Worm (Caenorhabditis elegans): ENCODE measurements around the gene cbp-1.

The cbp-1 gene

ce11 chrIII:9766175-9766574 lies at the start of gene cbp-1:
Gene cbp-1, plus strand, starts transcription at chrIII:9766509.
- TF ChIP-seq zag-1 (tag; optimal IDR thresholded peaks at IDR 0.05) (no peak), pha-4 (tag; optimal IDR thresholded peaks at IDR 0.05) (peak; percentile 73), elt-2 (tag; optimal IDR thresholded peaks at IDR 0.05) (no peak), nhr-23 (tag; optimal IDR thresholded peaks at IDR 0.05) (peak; percentile 57), hmg-11 (tag; optimal IDR thresholded peaks at IDR 0.05) (peak; percentile 18), ceh-28 (tag; optimal IDR thresholded peaks at IDR 0.05) (peak; percentile 83), elt-1 (tag; optimal IDR thresholded peaks at IDR 0.05) (no peak), ceh-82 (tag; optimal IDR thresholded peaks at IDR 0.05) (no peak), egl-5 (tag; optimal IDR thresholded peaks at IDR 0.05) (peak; percentile 44), ama-1 (optimal IDR thresholded peaks at IDR 0.05) (no peak), nfya-1 (tag; optimal IDR thresholded peaks at IDR 0.05; ENCODE audit: insufficient read depth) (peak; percentile 69), fkh-2 (tag; optimal IDR thresholded peaks at IDR 0.05) (no peak), nhr-25 (tag; optimal IDR thresholded peaks at IDR 0.05) (peak; percentile 51), lin-39 (tag; optimal IDR thresholded peaks at IDR 0.05) (peak; percentile 53), lin-15B (tag; optimal IDR thresholded peaks at IDR 0.05) (no peak), pqm-1 (tag; optimal IDR thresholded peaks at IDR 0.05) (no peak), nhr-76 (tag; optimal IDR thresholded peaks at IDR 0.05) (no peak), mml-1 (tag; optimal IDR thresholded peaks at IDR 0.05) (no peak), R02D3.7 (tag; optimal IDR thresholded peaks at IDR 0.05) (no peak), daf-12 (tag; optimal IDR thresholded peaks at IDR 0.05) (peak; percentile 48), tbx-2 (tag; optimal IDR thresholded peaks at IDR 0.05) (no peak)

- TF ChIP-seq ceh-82 (tag; optimal IDR thresholded peaks at IDR 0.05) (peak; percentile 13), ztf-11 (tag; optimal IDR thresholded peaks at IDR 0.05) (no peak), egl-5 (tag; optimal IDR thresholded peaks at IDR 0.05) (no peak), hmg-11 (tag; optimal IDR thresholded peaks at IDR 0.05) (no peak), ceh-28 (tag; optimal IDR thresholded peaks at IDR 0.05) (peak; percentile 59), nhr-43 (tag; optimal IDR thresholded peaks at IDR 0.05; ENCODE audit: poor library complexity, severe bottlenecking) (peak; percentile 61), pha-4 (tag; optimal IDR thresholded peaks at IDR 0.05) (peak; percentile 44), aly-2 (tag; optimal IDR thresholded peaks at IDR 0.05) (peak; percentile 43), nhr-11 (tag; optimal IDR thresholded peaks at IDR 0.05) (no peak), ceh-9 (tag; optimal IDR thresholded peaks at IDR 0.05) (no peak), mml-1 (tag; optimal IDR thresholded peaks at IDR 0.05) (no peak), sea-2 (GFP tag; optimal IDR thresholded peaks at IDR 0.05) (no peak), R02D3.7 (tag; optimal IDR thresholded peaks at IDR 0.05) (peak; percentile 20), snpc-4 (tag; optimal IDR thresholded peaks at IDR 0.05) (peak; percentile 99), nhr-25 (tag; optimal IDR thresholded peaks at IDR 0.05) (peak; percentile 18), unc-39 (tag; optimal IDR thresholded peaks at IDR 0.05) (no peak), lsy-12 (tag; optimal IDR thresholded peaks at IDR 0.05) (peak; percentile 71), nhr-237 (tag; optimal IDR thresholded peaks at IDR 0.05) (no peak), fos-1 (tag; optimal IDR thresholded peaks at IDR 0.05) (no peak), nhr-76 (tag; optimal IDR thresholded peaks at IDR 0.05) (no peak), nfya-1 (tag; optimal IDR thresholded peaks at IDR 0.05; ENCODE audit: insufficient read depth) (peak; percentile 75), fkh-2 (tag; optimal IDR thresholded peaks at IDR 0.05) (no peak), skn-1 (tag; optimal IDR thresholded peaks at IDR 0.05) (no peak), unc-62 (GFP tag; optimal IDR thresholded peaks at IDR 0.05) (no peak), ztf-4 (tag; optimal IDR thresholded peaks at IDR 0.05) (no peak), nhr-23 (tag; optimal IDR thresholded peaks at IDR 0.05) (peak; percentile 80), pqm-1 (tag; optimal IDR thresholded peaks at IDR 0.05) (peak; percentile 67), egl-27 (tag; optimal IDR thresholded peaks at IDR 0.05) (no peak), ZK546.5 (tag; optimal IDR thresholded peaks at IDR 0.05) (no peak), ceh-16 (tag; optimal IDR thresholded peaks at IDR 0.05) (no peak), ama-1 (optimal IDR thresholded peaks at IDR 0.05) (peak; percentile 96), nhr-77 (tag; optimal IDR thresholded peaks at IDR 0.05) (peak; percentile 34), elt-3 (tag; optimal IDR thresholded peaks at IDR 0.05) (no peak), nhr-12 (tag; optimal IDR thresholded peaks at IDR 0.05) (no peak), lin-39 (tag; optimal IDR thresholded peaks at IDR 0.05) (peak; percentile 61), tbx-2 (tag; optimal IDR thresholded peaks at IDR 0.05) (peak; percentile 45), jun-1 (tag; optimal IDR thresholded peaks at IDR 0.05) (no peak), fkh-10 (GFP tag; optimal IDR thresholded peaks at IDR 0.05) (no peak), nhr-67 (tag; optimal IDR thresholded peaks at IDR 0.05) (no peak), mdl-1 (tag; optimal IDR thresholded peaks at IDR 0.05) (no peak), eor-1 (tag; optimal IDR thresholded peaks at IDR 0.05) (no peak), daf-12 (tag; optimal IDR thresholded peaks at IDR 0.05) (no peak), zag-1 (tag; optimal IDR thresholded peaks at IDR 0.05) (no peak), elt-2 (tag; optimal IDR thresholded peaks at IDR 0.05) (peak; percentile 75), elt-1 (tag; optimal IDR thresholded peaks at IDR 0.05) (no peak), lin-15B (tag; optimal IDR thresholded peaks at IDR 0.05) (peak; percentile 31), nhr-28 (tag; optimal IDR thresholded peaks at IDR 0.05) (no peak)
Observed at ce11 chrIII:9717243-9717642, 49.1 kb upstream of the cbp-1 start.

Measured in whole organism, L3 larva.